Worm (Caenorhabditis elegans) whole organism, L4 larva: ENCODE measurements around the gene ztf-30.

Source experiments
- D1046.2 ChIP-seq: fragments of 200-800 bp; sonication (Bioruptor generic); IDR thresholded peaks from 2 replicates; pipeline ENCODE4 v1.3.6; 2022; ENCODE audit warnings: missing genetic modification characterization, missing compliant biosample characterization
- F26F4.8 ChIP-seq: fragments of 200-800 bp; sonication (Bioruptor generic); conservative IDR thresholded peaks from 2 replicates; pipeline ENCODE4 v1.3.6; 2022; ENCODE audit warnings: missing genetic modification characterization, missing compliant biosample characterization
- F37D6.2 ChIP-seq: sonication (generic microtip); optimal IDR thresholded peaks from 2 replicates; lab custom pipeline; 2016; ENCODE audit warnings: mild to moderate bottlenecking, missing genetic modification characterization, missing compliant biosample characterization
- F44E2.7 ChIP-seq: fragments of 200-800 bp; sonication (Bioruptor generic); IDR thresholded peaks from 2 replicates; pipeline ENCODE4 v2.1.2; 2022; ENCODE audit warnings: missing genetic modification characterization, missing compliant biosample characterization
- F49E8.2 ChIP-seq: sonication (generic microtip); optimal IDR thresholded peaks from 2 replicates; lab custom pipeline; 2016; ENCODE audit warnings: missing compliant biosample characterization, mild to moderate bottlenecking, missing genetic modification characterization, borderline replicate concordance
- R02D3.7 ChIP-seq: fragments of 150-350 bp; sonication (generic microtip); optimal IDR thresholded peaks from 3 replicates; lab custom pipeline; 2014; ENCODE audit warnings: missing biosample characterization, missing genetic modification characterization
- Y48G9A.11 ChIP-seq: fragments of 200-800 bp; sonication (Bioruptor generic); IDR thresholded peaks from 2 replicates; pipeline ENCODE4 v1.3.6; 2022; ENCODE audit warnings: missing genetic modification reagents, missing genetic modification characterization, missing compliant biosample characterization
- Y75B8A.6 ChIP-seq: fragments of 200-800 bp; sonication (Bioruptor generic); IDR thresholded peaks from 2 replicates; pipeline ENCODE4 v1.3.6; 2022; ENCODE audit warnings: missing genetic modification reagents, missing genetic modification characterization, missing compliant biosample characterization
- ama-1 ChIP-seq: fragments of 150-350 bp; optimal IDR thresholded peaks from 2 replicates; lab custom pipeline; 2014; ENCODE audit warnings: inconsistent platforms, mixed read lengths
- attf-4 ChIP-seq: sonication (generic microtip); optimal IDR thresholded peaks from 3 replicates; lab custom pipeline; 2017; ENCODE audit warnings: missing biosample characterization, missing genetic modification characterization
- ceh-32 ChIP-seq: sonication (generic microtip); optimal IDR thresholded peaks from 2 replicates; lab custom pipeline; 2016; ENCODE audit warnings: mild to moderate bottlenecking, missing genetic modification characterization, missing compliant biosample characterization; ENCODE audit not compliant: poor library complexity
- ceh-82 ChIP-seq: sonication (generic microtip); optimal IDR thresholded peaks from 2 replicates; lab custom pipeline; 2017; ENCODE audit warnings: missing biosample characterization, missing genetic modification characterization
- ces-1 ChIP-seq: fragments of 150-350 bp; sonication (generic microtip); optimal IDR thresholded peaks from 4 replicates; lab custom pipeline; 2014; ENCODE audit warnings: missing biosample characterization, missing genetic modification reagents, missing genetic modification characterization
- ctbp-1 ChIP-seq: fragments of 200-800 bp; sonication (Bioruptor generic); IDR thresholded peaks from 2 replicates; pipeline ENCODE4 v1.3.6; 2022; ENCODE audit warnings: missing genetic modification reagents, missing genetic modification characterization, missing compliant biosample characterization
- daf-19 ChIP-seq: fragments of 200-800 bp; sonication (Bioruptor generic); conservative IDR thresholded peaks from 2 replicates; pipeline ENCODE4 v1.3.6; 2022; ENCODE audit warnings: missing genetic modification characterization, missing compliant biosample characterization
- daf-8 ChIP-seq: fragments of 200-800 bp; sonication (Bioruptor generic); IDR thresholded peaks from 2 replicates; pipeline ENCODE4 v1.3.6; 2022; ENCODE audit warnings: missing genetic modification characterization, missing compliant biosample characterization
- dmd-8 ChIP-seq: fragments of 200-800 bp; sonication (Bioruptor generic); IDR thresholded peaks from 2 replicates; pipeline ENCODE4 v1.3.6; 2022; ENCODE audit warnings: missing genetic modification characterization, missing compliant biosample characterization
- dpl-1 ChIP-seq: fragments of 150-350 bp; optimal IDR thresholded peaks from 2 replicates; lab custom pipeline; 2014; ENCODE audit warnings: missing biosample characterization, missing genetic modification reagents, missing genetic modification characterization
- dve-1 ChIP-seq: sonication (generic microtip); optimal IDR thresholded peaks from 2 replicates; lab custom pipeline; 2017; ENCODE audit warnings: antibody characterized with exemption, mild to moderate bottlenecking, missing genetic modification characterization, missing compliant biosample characterization; ENCODE audit not compliant: insufficient read depth
- egl-27 ChIP-seq: sonication (generic microtip); optimal IDR thresholded peaks from 3 replicates; lab custom pipeline; 2017; ENCODE audit warnings: missing biosample characterization, missing genetic modification reagents, missing genetic modification characterization
- egl-43 ChIP-seq: fragments of 200-800 bp; sonication (Bioruptor generic); IDR thresholded peaks from 2 replicates; pipeline ENCODE4 v1.3.6; 2022; ENCODE audit warnings: missing genetic modification reagents, missing genetic modification characterization, missing compliant biosample characterization
- gei-8 ChIP-seq: fragments of 200-800 bp; sonication (Bioruptor generic); optimal IDR thresholded peaks from 2 replicates; lab custom pipeline; 2018; ENCODE audit warnings: mild to moderate bottlenecking, missing genetic modification characterization, missing compliant biosample characterization
- hif-1 ChIP-seq, 2 experiments: sonication (generic microtip); optimal IDR thresholded peaks; 2 replicates each; lab custom pipeline; 2016 to 2017; ENCODE audit warnings: missing compliant biosample characterization in 2 of 2, missing genetic modification characterization in 2 of 2, missing genetic modification reagents in 2 of 2, missing genotype in 2 of 2, mild to moderate bottlenecking in 1 of 2
- hmg-1.1 ChIP-seq: fragments of 200-800 bp; sonication (Bioruptor generic); IDR thresholded peaks from 2 replicates; pipeline ENCODE4 v1.3.6; 2022; ENCODE audit warnings: missing genetic modification reagents, missing genetic modification characterization, missing compliant biosample characterization
- lim-7 ChIP-seq: fragments of 200-800 bp; sonication (Bioruptor generic); IDR thresholded peaks from 2 replicates; pipeline ENCODE4 v1.3.6; 2022; ENCODE audit warnings: missing genetic modification characterization, missing compliant biosample characterization
- lin-1 ChIP-seq: fragments of 200-800 bp; sonication (Bioruptor generic); IDR thresholded peaks from 2 replicates; pipeline ENCODE4 v1.3.6; 2022; ENCODE audit warnings: missing genetic modification reagents, missing genetic modification characterization, missing compliant biosample characterization
- lin-38 ChIP-seq: fragments of 200-800 bp; sonication (Bioruptor generic); IDR thresholded peaks from 2 replicates; pipeline ENCODE4 v1.3.6; 2022; ENCODE audit warnings: missing genetic modification reagents, missing genetic modification characterization, missing compliant biosample characterization
- lsy-2 ChIP-seq, 2 experiments: fragments of 150-350 bp in 1 of 2; sonication (generic microtip) in 1 of 2; optimal IDR thresholded peaks; 2 replicates each; lab custom pipeline; 2014 to 2017; ENCODE audit warnings: missing biosample characterization in 2 of 2, missing genetic modification characterization in 2 of 2
- mdl-1 ChIP-seq, 2 experiments: fragments of 150-350 bp in 1 of 2; sonication (generic microtip) in 1 of 2; optimal IDR thresholded peaks; 2 replicates each; lab custom pipeline; 2014 to 2017; ENCODE audit warnings: missing biosample characterization in 2 of 2, missing genetic modification characterization in 2 of 2
- mep-1 ChIP-seq: fragments of 150-350 bp; sonication (generic microtip); optimal IDR thresholded peaks from 3 replicates; lab custom pipeline; 2014; ENCODE audit warnings: missing biosample characterization, missing genetic modification characterization
- mes-2 ChIP-seq: sonication (generic microtip); optimal IDR thresholded peaks from 2 replicates; lab custom pipeline; 2016; ENCODE audit warnings: missing genotype, mild to moderate bottlenecking, missing genetic modification characterization, missing compliant biosample characterization; ENCODE audit not compliant: poor library complexity, severe bottlenecking
- mxl-2 ChIP-seq: fragments of 200-800 bp; sonication (Bioruptor generic); conservative IDR thresholded peaks from 2 replicates; pipeline ENCODE4 v1.3.6; 2022; ENCODE audit warnings: missing genetic modification reagents, missing genetic modification characterization, missing compliant biosample characterization
- nhr-237 ChIP-seq: sonication (generic microtip); optimal IDR thresholded peaks from 2 replicates; lab custom pipeline; 2017; ENCODE audit warnings: missing biosample characterization, missing genetic modification characterization
- nhr-25 ChIP-seq: sonication (generic microtip); optimal IDR thresholded peaks from 2 replicates; lab custom pipeline; 2017; ENCODE audit warnings: missing genetic modification characterization, mild to moderate bottlenecking, missing compliant biosample characterization, antibody characterized with exemption, moderate library complexity, borderline replicate concordance; ENCODE audit not compliant: insufficient read depth
- nhr-42 ChIP-seq: fragments of 200-800 bp; sonication (Bioruptor generic); IDR thresholded peaks from 2 replicates; pipeline ENCODE4 v1.3.6; 2022; ENCODE audit warnings: missing genetic modification characterization, missing compliant biosample characterization
- nhr-6 ChIP-seq: fragments of 150-350 bp; optimal IDR thresholded peaks from 2 replicates; lab custom pipeline; 2014; ENCODE audit warnings: missing biosample characterization, missing genetic modification characterization
- php-3 ChIP-seq: fragments of 200-800 bp; sonication (Bioruptor generic); IDR thresholded peaks from 2 replicates; pipeline ENCODE4 v1.3.6; 2022; ENCODE audit warnings: missing genetic modification reagents, missing genetic modification characterization, missing compliant biosample characterization
- sdz-12 ChIP-seq: fragments of 200-800 bp; sonication (Bioruptor generic); optimal IDR thresholded peaks from 2 replicates; lab custom pipeline; 2018; ENCODE audit warnings: mild to moderate bottlenecking, missing genetic modification characterization, missing compliant biosample characterization
- spr-1 ChIP-seq: sonication (generic microtip); optimal IDR thresholded peaks from 2 replicates; lab custom pipeline; 2016; ENCODE audit warnings: mild to moderate bottlenecking, missing genetic modification characterization, missing compliant biosample characterization
- unc-39 ChIP-seq: sonication (generic microtip); optimal IDR thresholded peaks from 2 replicates; lab custom pipeline; 2017; ENCODE audit warnings: missing biosample characterization, missing genetic modification characterization
- vab-7 ChIP-seq: fragments of 200-800 bp; sonication (Bioruptor generic); IDR thresholded peaks from 2 replicates; pipeline ENCODE4 v1.3.6; 2022; ENCODE audit warnings: missing genetic modification reagents, missing genetic modification characterization, missing compliant biosample characterization
- zag-1 ChIP-seq: fragments of 150-350 bp; optimal IDR thresholded peaks from 2 replicates; lab custom pipeline; 2014; ENCODE audit warnings: missing biosample characterization, missing genetic modification characterization
- zip-2 ChIP-seq: fragments of 150-350 bp; optimal IDR thresholded peaks from 2 replicates; lab custom pipeline; 2014; ENCODE audit warnings: missing biosample characterization, missing genetic modification characterization
- ztf-11 ChIP-seq: fragments of 150-350 bp; optimal IDR thresholded peaks from 2 replicates; lab custom pipeline; 2014; ENCODE audit warnings: missing biosample characterization, missing genetic modification characterization
- ztf-7 ChIP-seq: fragments of 150-350 bp; optimal IDR thresholded peaks from 2 replicates; lab custom pipeline; 2014; ENCODE audit warnings: missing biosample characterization, missing genetic modification characterization

Gene ztf-30

ce11 chrIII:8620259-8620658 lies 22.6 kb upstream of the ztf-30 start:
- TF ChIP-seq mes-2 (tag; lab: Kevin White, UChicago) = no peak
- TF ChIP-seq F26F4.8 (GFP tag; lab: Robert Waterston, UW) = no peak
- TF ChIP-seq F49E8.2 (tag; lab: Kevin White, UChicago) = no peak
- TF ChIP-seq nhr-42 = no peak

ce11 chrIII:8618412-8618960 lies 20.8 kb upstream of the ztf-30 start, which contains the start of gene C13G5.2:
Gene C13G5.2, minus strand, starts transcription at chrIII:8618462.
- no peak for TF ChIP-seq R02D3.7 (tag; lab: Kevin White, UChicago)
- TF ChIP-seq spr-1 (tag; lab: Kevin White, UChicago) = no peak
- no peak for TF ChIP-seq daf-8 (GFP tag; lab: Robert Waterston, UW)
- TF ChIP-seq vab-7 = no peak
- no peak for TF ChIP-seq hif-1 (tag; optimal IDR thresholded peaks at IDR 0.05; lab: Kevin White, UChicago)
- no peak for TF ChIP-seq ama-1 (lab: Kevin White, UChicago)
- no peak for TF ChIP-seq zag-1 (tag; lab: Kevin White, UChicago)
- TF ChIP-seq mep-1 (tag; lab: Kevin White, UChicago) = no peak
- no peak for TF ChIP-seq Y48G9A.11 (GFP tag; lab: Robert Waterston, UW)
- TF ChIP-seq lin-1 (GFP tag; lab: Robert Waterston, UW) = no peak
- no peak for TF ChIP-seq egl-43 (GFP tag; lab: Robert Waterston, UW)
- TF ChIP-seq Y75B8A.6 (GFP tag; lab: Robert Waterston, UW) = no peak
- no peak for TF ChIP-seq dmd-8 (GFP tag; lab: Robert Waterston, UW)
- TF ChIP-seq, all 104 proteins: peak for 0

DNA sequence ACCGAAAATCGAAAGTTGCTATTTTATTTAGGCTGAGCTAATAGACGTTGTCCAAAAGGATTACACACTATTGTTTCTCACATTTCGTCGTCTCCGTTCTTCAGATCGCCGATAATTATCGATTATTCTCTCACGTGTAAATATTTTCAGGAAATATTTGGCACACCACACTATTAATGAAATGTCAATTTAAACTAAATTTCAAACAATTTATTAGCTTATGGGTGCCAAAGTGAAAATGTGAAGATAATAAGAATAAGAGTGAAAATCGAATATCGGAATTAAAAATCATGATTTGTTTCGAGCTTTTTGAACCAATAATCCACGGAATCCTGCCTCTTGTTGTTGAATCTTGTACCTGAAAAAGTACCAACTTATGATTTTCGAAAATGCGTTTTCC lies 18.9 kb upstream of the ztf-30 start, which contains the start of gene C06E1.11:
C06E1.11 (minus strand) TSS at position 101 of the 400 bp plus-strand sequence.
- no peak for TF ChIP-seq nhr-6 (tag; lab: Kevin White, UChicago)
- no peak for TF ChIP-seq F37D6.2
- TF ChIP-seq attf-4 (tag; lab: Kevin White, UChicago) = no peak
- TF ChIP-seq egl-27 = no peak
- TF ChIP-seq daf-8 (GFP tag; lab: Robert Waterston, UW) = no peak
- no peak for TF ChIP-seq mdl-1 (tag; optimal IDR thresholded peaks at IDR 0.05; lab: Kevin White, UChicago)
- TF ChIP-seq zip-2 = no peak
- no peak for TF ChIP-seq daf-19 (GFP tag; lab: Robert Waterston, UW)
- TF ChIP-seq ztf-11 (tag; lab: Kevin White, UChicago) = no peak
- no peak for TF ChIP-seq D1046.2 (GFP tag; lab: Robert Waterston, UW)
- TF ChIP-seq hmg-1.1 (GFP tag; lab: Robert Waterston, UW) = no peak
- no peak for TF ChIP-seq nhr-237 (tag; lab: Kevin White, UChicago)
- TF ChIP-seq F44E2.7 (GFP tag; lab: Robert Waterston, UW) = no peak
- TF ChIP-seq ceh-32 = no peak
- no peak for TF ChIP-seq unc-39 (tag; lab: Kevin White, UChicago)
- no peak for TF ChIP-seq php-3
- no peak for TF ChIP-seq sdz-12
- TF ChIP-seq ceh-82 = no peak
- no peak for TF ChIP-seq ctbp-1 (GFP tag; lab: Robert Waterston, UW)

ce11 chrIII:8614490-8614889 lies 16.8 kb upstream of the ztf-30 start, which contains the start of gene rha-2:
Gene rha-2, minus strand, starts transcription at chrIII:8614569.
- TF ChIP-seq mep-1 (tag; lab: Kevin White, UChicago) (no peak), ces-1 (GFP tag; lab: Kevin White, UChicago) (no peak), egl-27 (no peak), ctbp-1 (GFP tag; lab: Robert Waterston, UW) (no peak), lim-7 (no peak), mxl-2 (GFP tag; lab: Robert Waterston, UW) (no peak), lin-38 (GFP tag; lab: Robert Waterston, UW) (peak; percentile 86), Y75B8A.6 (GFP tag; lab: Robert Waterston, UW) (no peak), lsy-2 (tag; optimal IDR thresholded peaks at IDR 0.05; lab: Kevin White, UChicago) (peak in 1 of 2 experiments; percentile 33), ztf-7 (tag; lab: Kevin White, UChicago) (no peak), dpl-1 (peak; percentile 80), gei-8 (GFP tag; lab: Kevin White, UChicago) (no peak), nhr-25 (tag; lab: Kevin White, UChicago) (no peak), dve-1 (tag; lab: Kevin White, UChicago) (no peak)
- TF ChIP-seq, all 104 proteins: peak for 3
